Worm (Caenorhabditis elegans) whole organism, late embryonic: ENCODE results near the gene Y40B10A.11.

Source experiments
- F13H6.1 ChIP-seq: sonication (generic microtip); optimal IDR thresholded peaks from 2 replicates; lab custom pipeline; 2016; ENCODE audit warnings: missing genetic modification characterization, missing compliant biosample characterization
- K02D7.2 ChIP-seq: sonication (generic microtip); optimal IDR thresholded peaks from 2 replicates; lab custom pipeline; 2017; ENCODE audit warnings: mild to moderate bottlenecking, missing genetic modification characterization, missing compliant biosample characterization
- K09A11.1 ChIP-seq: sonication (generic microtip); optimal IDR thresholded peaks from 2 replicates; lab custom pipeline; 2017; ENCODE audit warnings: antibody characterized with exemption, mild to moderate bottlenecking, missing genetic modification characterization, missing compliant biosample characterization; ENCODE audit not compliant: insufficient read depth
- T23F11.4 ChIP-seq: fragments of 200-800 bp; sonication (Bioruptor generic); optimal IDR thresholded peaks from 2 replicates; lab custom pipeline; 2018; ENCODE audit warnings: mild to moderate bottlenecking, missing genetic modification characterization, missing compliant biosample characterization
- Y22D7AL.16 ChIP-seq: sonication (generic microtip); optimal IDR thresholded peaks from 2 replicates; lab custom pipeline; 2016; ENCODE audit warnings: missing genetic modification characterization, missing compliant biosample characterization
- ceh-14 ChIP-seq: sonication (generic microtip); optimal IDR thresholded peaks from 2 replicates; lab custom pipeline; 2016; ENCODE audit warnings: missing genotype, missing genetic modification characterization, missing compliant biosample characterization
- ceh-19 ChIP-seq: fragments of 200-800 bp; sonication (Bioruptor generic); optimal IDR thresholded peaks from 2 replicates; lab custom pipeline; 2018; ENCODE audit warnings: mild to moderate bottlenecking, missing genetic modification characterization, missing compliant biosample characterization
- ceh-2 ChIP-seq: sonication (generic microtip); optimal IDR thresholded peaks from 2 replicates; lab custom pipeline; 2016; ENCODE audit warnings: missing genotype, missing genetic modification characterization, missing compliant biosample characterization
- ceh-22 ChIP-seq: sonication (generic microtip); optimal IDR thresholded peaks from 2 replicates; lab custom pipeline; 2017; ENCODE audit warnings: missing biosample characterization, missing genetic modification characterization
- ceh-24 ChIP-seq: sonication (generic microtip); optimal IDR thresholded peaks from 2 replicates; lab custom pipeline; 2016; ENCODE audit warnings: mild to moderate bottlenecking, missing genetic modification characterization, missing compliant biosample characterization
- ceh-31 ChIP-seq: sonication (generic microtip); optimal IDR thresholded peaks from 2 replicates; lab custom pipeline; 2016; ENCODE audit warnings: missing genetic modification characterization, missing compliant biosample characterization
- ceh-48 ChIP-seq: sonication (generic microtip); optimal IDR thresholded peaks from 2 replicates; lab custom pipeline; 2016; ENCODE audit warnings: missing genetic modification characterization, inconsistent platforms, missing compliant biosample characterization
- ceh-6 ChIP-seq: fragments of 200-800 bp; sonication (Bioruptor generic); optimal IDR thresholded peaks from 2 replicates; lab custom pipeline; 2018; ENCODE audit warnings: mild to moderate bottlenecking, missing genetic modification characterization, missing compliant biosample characterization
- ceh-9 ChIP-seq: sonication (generic microtip); optimal IDR thresholded peaks from 2 replicates; lab custom pipeline; 2016; ENCODE audit warnings: mild to moderate bottlenecking, missing genetic modification characterization, inconsistent platforms, missing compliant biosample characterization
- che-1 ChIP-seq: sonication (generic microtip); optimal IDR thresholded peaks from 2 replicates; lab custom pipeline; 2016; ENCODE audit warnings: mild to moderate bottlenecking, missing genetic modification characterization, missing compliant biosample characterization
- dve-1 ChIP-seq: sonication (generic microtip); optimal IDR thresholded peaks from 2 replicates; lab custom pipeline; 2017; ENCODE audit warnings: antibody characterized with exemption, mild to moderate bottlenecking, missing genetic modification characterization, missing compliant biosample characterization
- elt-4 ChIP-seq: sonication (generic microtip); optimal IDR thresholded peaks from 2 replicates; lab custom pipeline; 2016; ENCODE audit warnings: missing genetic modification characterization, missing compliant biosample characterization
- ets-4 ChIP-seq: sonication (generic microtip); optimal IDR thresholded peaks from 2 replicates; lab custom pipeline; 2016; ENCODE audit warnings: missing genetic modification characterization, missing compliant biosample characterization
- eyg-1 ChIP-seq: sonication (generic microtip); optimal IDR thresholded peaks from 2 replicates; lab custom pipeline; 2016; ENCODE audit warnings: missing genotype, missing genetic modification characterization, missing compliant biosample characterization
- fax-1 ChIP-seq: sonication (generic microtip); optimal IDR thresholded peaks from 2 replicates; lab custom pipeline; 2016; ENCODE audit warnings: missing genotype, missing genetic modification characterization, missing compliant biosample characterization
- fkh-10 ChIP-seq: fragments of 150-350 bp; optimal IDR thresholded peaks from 2 replicates; lab custom pipeline; 2014; ENCODE audit warnings: missing biosample characterization, missing genetic modification reagents, missing genetic modification characterization
- gmeb-2 ChIP-seq: sonication (generic microtip); optimal IDR thresholded peaks from 2 replicates; lab custom pipeline; 2016; ENCODE audit warnings: missing genetic modification characterization, inconsistent platforms, missing compliant biosample characterization
- hlh-13 ChIP-seq: fragments of 200-800 bp; sonication (Bioruptor generic); optimal IDR thresholded peaks from 2 replicates; lab custom pipeline; 2018; ENCODE audit warnings: mild to moderate bottlenecking, missing genetic modification characterization, missing compliant biosample characterization
- hlh-15 ChIP-seq: sonication (generic microtip); optimal IDR thresholded peaks from 2 replicates; lab custom pipeline; 2016; ENCODE audit warnings: missing genetic modification characterization, missing compliant biosample characterization
- lin-11 ChIP-seq: fragments of 200-800 bp; sonication (Bioruptor generic); optimal IDR thresholded peaks from 2 replicates; lab custom pipeline; 2018; ENCODE audit warnings: mild to moderate bottlenecking, missing genetic modification characterization, missing compliant biosample characterization
- madf-2 ChIP-seq: sonication (generic microtip); optimal IDR thresholded peaks from 2 replicates; lab custom pipeline; 2017; ENCODE audit warnings: missing genetic modification characterization, missing compliant biosample characterization
- mec-3 ChIP-seq: sonication (generic microtip); optimal IDR thresholded peaks from 2 replicates; lab custom pipeline; 2016; ENCODE audit warnings: borderline replicate concordance, missing genetic modification characterization, missing compliant biosample characterization
- npax-4 ChIP-seq: sonication (generic microtip); optimal IDR thresholded peaks from 2 replicates; lab custom pipeline; 2016; ENCODE audit warnings: missing genetic modification characterization, missing compliant biosample characterization
- pag-3 ChIP-seq: sonication (generic microtip); optimal IDR thresholded peaks from 2 replicates; lab custom pipeline; 2016; ENCODE audit warnings: missing compliant biosample characterization, missing genetic modification characterization, borderline replicate concordance
- pax-1 ChIP-seq: fragments of 150-350 bp; optimal IDR thresholded peaks from 2 replicates; lab custom pipeline; 2014; ENCODE audit warnings: missing biosample characterization, missing genetic modification characterization
- pha-2 ChIP-seq: sonication (generic microtip); optimal IDR thresholded peaks from 2 replicates; lab custom pipeline; 2017; ENCODE audit warnings: mild to moderate bottlenecking, missing genetic modification characterization, missing compliant biosample characterization
- pha-4 ChIP-seq: fragments of 150-350 bp; optimal IDR thresholded peaks from 2 replicates; lab custom pipeline; 2018; ENCODE audit warnings: missing biosample characterization, missing genetic modification reagents, missing genetic modification characterization
- pqm-1 ChIP-seq: sonication (generic microtip); optimal IDR thresholded peaks from 2 replicates; lab custom pipeline; 2016; ENCODE audit warnings: missing genetic modification characterization, missing compliant biosample characterization
- pros-1 ChIP-seq: fragments of 150-350 bp; optimal IDR thresholded peaks from 2 replicates; lab custom pipeline; 2014; ENCODE audit warnings: missing biosample characterization, missing genetic modification reagents, missing genetic modification characterization
- ref-2 ChIP-seq: sonication (generic microtip); optimal IDR thresholded peaks from 2 replicates; lab custom pipeline; 2016; ENCODE audit warnings: missing genetic modification characterization, missing compliant biosample characterization
- sox-4 ChIP-seq: sonication (generic microtip); optimal IDR thresholded peaks from 2 replicates; lab custom pipeline; 2017; ENCODE audit warnings: mild to moderate bottlenecking, missing genetic modification characterization, inconsistent platforms, missing compliant biosample characterization
- tbx-2 ChIP-seq: sonication (generic microtip); optimal IDR thresholded peaks from 2 replicates; lab custom pipeline; 2016; ENCODE audit warnings: missing genetic modification characterization, missing compliant biosample characterization
- unc-3 ChIP-seq, 2 experiments: fragments of 200-800 bp in 1 of 2; sonication (Bioruptor generic) in 1 of 2; sonication (generic microtip) in 1 of 2; conservative IDR thresholded peaks in 1 of 2; optimal IDR thresholded peaks in 1 of 2; 2 replicates each; pipeline versions ENCODE4 v1.3.6 to Lab custom; 2016 to 2022; ENCODE audit warnings: missing compliant biosample characterization in 2 of 2, missing genetic modification characterization in 2 of 2, missing genetic modification reagents in 1 of 2
- unc-55 ChIP-seq: sonication (generic microtip); optimal IDR thresholded peaks from 2 replicates; lab custom pipeline; 2017; ENCODE audit warnings: missing biosample characterization, missing genetic modification reagents, missing genetic modification characterization
- ztf-16 ChIP-seq: sonication (generic microtip); optimal IDR thresholded peaks from 2 replicates; lab custom pipeline; 2017; ENCODE audit warnings: missing genetic modification characterization, missing compliant biosample characterization

Y40B10A.11 gene

DNA sequence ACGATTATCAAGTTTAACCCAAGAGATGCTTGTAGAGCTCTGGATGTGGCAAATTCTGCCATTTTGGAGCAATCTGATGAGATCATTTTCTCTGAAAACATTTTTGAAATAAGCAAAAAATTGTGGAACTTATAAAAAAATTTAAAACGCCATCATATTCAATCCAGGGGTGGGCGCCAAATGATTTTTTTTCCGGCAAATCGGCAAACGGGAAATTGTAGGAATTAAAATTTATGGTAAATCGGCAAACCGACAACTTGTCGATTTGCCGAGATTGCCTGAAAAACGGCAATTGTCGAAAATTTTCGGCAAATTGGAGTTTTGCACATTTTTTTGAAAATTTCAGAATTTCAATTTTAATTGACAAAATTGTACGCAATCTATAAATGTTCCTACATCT, 15.9 kb downstream of the Y40B10A.11 start, which contains the start of gene srab-23:
Gene srab-23 (minus strand): TSS at position 101 of the 400 bp plus-strand sequence.
- no peak for TF ChIP-seq madf-2 (tag; lab: Kevin White, UChicago)
- TF ChIP-seq tbx-2 = no peak
- TF ChIP-seq pax-1 = no peak
- TF ChIP-seq ets-4 (tag; lab: Kevin White, UChicago) = no peak
- TF ChIP-seq ceh-9 (tag; lab: Kevin White, UChicago) = no peak
- TF ChIP-seq F13H6.1 (tag; lab: Kevin White, UChicago) = no peak
- TF ChIP-seq ztf-16 (tag; lab: Kevin White, UChicago) = no peak
- TF ChIP-seq ceh-24 (tag; lab: Kevin White, UChicago) = no peak
- no peak for TF ChIP-seq K09A11.1 (tag; lab: Kevin White, UChicago)
- TF ChIP-seq dve-1 = no peak
- no peak for TF ChIP-seq pag-3 (tag; lab: Kevin White, UChicago)
- TF ChIP-seq hlh-13 (GFP tag; lab: Kevin White, UChicago) = no peak
- TF ChIP-seq ref-2 (tag; lab: Kevin White, UChicago) = no peak
- TF ChIP-seq ceh-19 = no peak
- TF ChIP-seq fkh-10 = no peak
- no peak for TF ChIP-seq hlh-15

DNA sequence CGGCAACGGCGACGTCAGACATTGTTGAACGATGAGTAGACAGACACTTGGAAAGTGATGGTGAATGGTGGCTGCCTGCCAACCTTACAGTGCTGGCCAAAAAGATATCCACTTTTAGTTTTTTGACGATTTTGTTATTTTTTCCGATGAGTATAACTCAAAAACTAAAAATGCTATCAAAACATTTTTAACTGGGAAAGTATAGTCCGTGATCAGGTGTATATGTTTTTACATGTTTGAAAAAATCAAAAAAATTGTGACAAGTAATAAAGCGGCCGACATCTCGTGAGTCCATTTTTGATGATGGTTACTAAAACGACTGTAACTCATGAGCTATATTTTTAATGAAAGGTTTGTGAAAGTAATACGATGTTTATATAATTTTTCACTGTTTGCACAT, 20.0 kb downstream of the Y40B10A.11 start, which contains the start of gene hil-6:
Gene hil-6 (minus strand): TSS at position 101 of the 400 bp plus-strand sequence.
- TF ChIP-seq mec-3 (no peak), eyg-1 (no peak), K02D7.2 (tag; lab: Kevin White, UChicago) (no peak), pha-4 (no peak), ceh-22 (tag; lab: Kevin White, UChicago) (no peak), fkh-10 (no peak), ceh-31 (tag; lab: Kevin White, UChicago) (no peak), lin-11 (no peak), unc-3 (GFP tag; conservative IDR thresholded peaks at IDR 0.05; lab: Robert Waterston, UW) (no peak), unc-3 (tag; optimal IDR thresholded peaks at IDR 0.05; lab: Kevin White, UChicago) (no peak), hlh-13 (GFP tag; lab: Kevin White, UChicago) (no peak), ceh-14 (tag; lab: Kevin White, UChicago) (no peak), pros-1 (tag; lab: Kevin White, UChicago) (no peak), pha-2 (tag; lab: Kevin White, UChicago) (no peak), ceh-6 (no peak), elt-4 (no peak), npax-4 (tag; lab: Kevin White, UChicago) (no peak)
- TF ChIP-seq, all 69 proteins: peak for 0

DNA sequence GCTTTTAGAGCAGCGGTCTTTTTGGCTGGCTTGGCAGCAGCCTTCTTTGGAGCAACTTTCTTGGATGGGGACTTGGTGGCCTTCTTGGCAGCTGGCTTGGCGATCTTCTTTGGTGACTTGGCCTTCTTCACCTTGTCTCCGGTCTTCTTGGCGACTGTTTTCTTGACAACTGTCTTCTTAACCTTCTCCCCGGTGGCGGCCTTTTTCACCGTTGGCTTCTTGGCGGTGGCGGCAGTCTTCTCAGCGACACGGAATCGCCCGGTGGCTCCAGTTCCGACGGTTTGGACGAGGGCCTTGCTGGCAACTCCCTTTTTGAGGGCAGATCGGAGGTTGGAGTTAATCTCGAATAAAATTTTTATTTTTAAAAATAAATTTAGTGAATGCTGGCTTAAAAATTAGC, 20.7 kb downstream of the Y40B10A.11 start:
- TF ChIP-seq che-1 (tag; lab: Kevin White, UChicago) = no peak
- no peak for TF ChIP-seq F13H6.1 (tag; lab: Kevin White, UChicago)
- no peak for TF ChIP-seq ceh-48 (tag; lab: Kevin White, UChicago)
- no peak for TF ChIP-seq ceh-31 (tag; lab: Kevin White, UChicago)
- TF ChIP-seq T23F11.4 = no peak
- TF ChIP-seq Y22D7AL.16 (tag; lab: Kevin White, UChicago) = no peak
- no peak for TF ChIP-seq fkh-10
- TF ChIP-seq unc-3 (GFP tag; conservative IDR thresholded peaks at IDR 0.05; lab: Robert Waterston, UW) = no peak
- TF ChIP-seq unc-3 (tag; optimal IDR thresholded peaks at IDR 0.05; lab: Kevin White, UChicago) = no peak
- no peak for TF ChIP-seq eyg-1
- no peak for TF ChIP-seq ceh-6
- no peak for TF ChIP-seq ceh-9 (tag; lab: Kevin White, UChicago)
- no peak for TF ChIP-seq pros-1 (tag; lab: Kevin White, UChicago)
- no peak for TF ChIP-seq unc-55 (GFP tag; lab: Kevin White, UChicago)
- TF ChIP-seq pqm-1 (tag; lab: Kevin White, UChicago) = no peak
- no peak for TF ChIP-seq ref-2 (tag; lab: Kevin White, UChicago)
- no peak for TF ChIP-seq gmeb-2 (tag; lab: Kevin White, UChicago)
- no peak for TF ChIP-seq ceh-2 (tag; lab: Kevin White, UChicago)
- no peak for TF ChIP-seq K02D7.2 (tag; lab: Kevin White, UChicago)
- TF ChIP-seq sox-4 (tag; lab: Kevin White, UChicago) = no peak
- no peak for TF ChIP-seq fax-1 (tag; lab: Kevin White, UChicago)
